Worm (Caenorhabditis elegans): ENCODE results near the gene F53A3.1.

The F53A3.1 gene

ce11 chrIII:1923419-1924318 is 19.8 kb downstream of the F53A3.1 start (continued):
- peak; percentile 83 for TF ChIP-seq ceh-31 (tag; optimal IDR thresholded peaks at IDR 0.05)
- TF ChIP-seq pag-3 (tag; optimal IDR thresholded peaks at IDR 0.05; ENCODE audit: borderline replicate concordance), result no peak
- TF ChIP-seq lin-11 (tag; optimal IDR thresholded peaks at IDR 0.05), result no peak
- peak; percentile 90 for TF ChIP-seq F13H6.1 (tag; optimal IDR thresholded peaks at IDR 0.05)
- no peak for TF ChIP-seq ceh-6 (GFP tag; optimal IDR thresholded peaks at IDR 0.05)
- no peak for TF ChIP-seq pha-4 (tag; optimal IDR thresholded peaks at IDR 0.05)
- peak; percentile 14 for TF ChIP-seq madf-2 (tag; optimal IDR thresholded peaks at IDR 0.05)
- TF ChIP-seq tbx-2 (tag; optimal IDR thresholded peaks at IDR 0.05), result peak; percentile 93
- TF ChIP-seq K09A11.1 (tag; optimal IDR thresholded peaks at IDR 0.05; ENCODE audit: insufficient read depth), result peak; percentile 66
- no peak for TF ChIP-seq pqm-1 (tag; optimal IDR thresholded peaks at IDR 0.05)
- TF ChIP-seq ceh-48 (tag; optimal IDR thresholded peaks at IDR 0.05), result no peak
- TF ChIP-seq ttx-3 (tag; optimal IDR thresholded peaks at IDR 0.05), result peak; percentile 6
- TF ChIP-seq unc-55 (GFP tag; optimal IDR thresholded peaks at IDR 0.05), result peak; percentile 99
- TF ChIP-seq pat-9 (tag; optimal IDR thresholded peaks at IDR 0.05), result peak; percentile 92
- TF ChIP-seq tbx-7 (tag; optimal IDR thresholded peaks at IDR 0.05), result peak; percentile 17
- peak; percentile 83 for TF ChIP-seq ceh-14 (tag; optimal IDR thresholded peaks at IDR 0.05)
- peak; percentile 62 for TF ChIP-seq unc-86 (tag; optimal IDR thresholded peaks at IDR 0.05)
- TF ChIP-seq hlh-15 (tag; optimal IDR thresholded peaks at IDR 0.05), result no peak
- peak; percentile 41 for TF ChIP-seq C08G9.2 (tag; optimal IDR thresholded peaks at IDR 0.05)
- no peak for TF ChIP-seq K02D7.2 (tag; optimal IDR thresholded peaks at IDR 0.05)

- TF ChIP-seq ref-2 (tag; optimal IDR thresholded peaks at IDR 0.05) (no peak), unc-42 (tag; optimal IDR thresholded peaks at IDR 0.05) (peak; percentile 40), dve-1 (tag; optimal IDR thresholded peaks at IDR 0.05) (peak; percentile 1)
Observed at ce11 chrIII:1922516-1922915, 20.9 kb downstream of the F53A3.1 start.

- TF ChIP-seq sox-4 (tag; optimal IDR thresholded peaks at IDR 0.05) (no peak), pag-3 (tag; optimal IDR thresholded peaks at IDR 0.05; ENCODE audit: borderline replicate concordance) (no peak), unc-55 (GFP tag; optimal IDR thresholded peaks at IDR 0.05) (no peak), F13H6.1 (tag; optimal IDR thresholded peaks at IDR 0.05) (no peak), sox-2 (GFP tag; IDR thresholded peaks at IDR 0.05) (no peak), unc-42 (tag; optimal IDR thresholded peaks at IDR 0.05) (no peak), sdc-2 (tag; optimal IDR thresholded peaks at IDR 0.05) (no peak), zip-5 (tag; optimal IDR thresholded peaks at IDR 0.05) (no peak), ceh-2 (tag; optimal IDR thresholded peaks at IDR 0.05) (no peak)
Observed at ce11 chrIII:1922081-1922480, 21.4 kb downstream of the F53A3.1 start.

- TF ChIP-seq ceh-34 (tag; optimal IDR thresholded peaks at IDR 0.05) (peak; percentile 93), sdc-2 (tag; optimal IDR thresholded peaks at IDR 0.05) (peak; percentile 63), ceh-18 (tag; optimal IDR thresholded peaks at IDR 0.05) (peak; percentile 95), ceh-2 (tag; optimal IDR thresholded peaks at IDR 0.05) (peak; percentile 69), Y22D7AL.16 (tag; optimal IDR thresholded peaks at IDR 0.05) (no peak), pqm-1 (tag; optimal IDR thresholded peaks at IDR 0.05) (peak; percentile 91), unc-3 (GFP tag; conservative IDR thresholded peaks at IDR 0.05) (0 out of 2 replicates have a peak, but pooled peaks have one; percentile 5), unc-3 (tag; optimal IDR thresholded peaks at IDR 0.05) (peak; percentile 85), F13H6.1 (tag; optimal IDR thresholded peaks at IDR 0.05) (peak; percentile 93), hlh-6 (tag; optimal IDR thresholded peaks at IDR 0.05) (no peak), pag-3 (tag; optimal IDR thresholded peaks at IDR 0.05; ENCODE audit: borderline replicate concordance) (no peak), ceh-22 (tag; optimal IDR thresholded peaks at IDR 0.05) (no peak), K02D7.2 (tag; optimal IDR thresholded peaks at IDR 0.05) (no peak), ztf-16 (tag; optimal IDR thresholded peaks at IDR 0.05) (peak; percentile 7), pax-1 (tag; optimal IDR thresholded peaks at IDR 0.05) (peak; percentile 33), ceh-6 (GFP tag; optimal IDR thresholded peaks at IDR 0.05) (peak; percentile 13), nhr-232 (tag; optimal IDR thresholded peaks at IDR 0.05) (no peak), fkh-6 (tag; optimal IDR thresholded peaks at IDR 0.05) (no peak), pat-9 (tag; optimal IDR thresholded peaks at IDR 0.05) (peak; percentile 46), ceh-48 (tag; optimal IDR thresholded peaks at IDR 0.05) (peak; percentile 28), elt-2 (tag; optimal IDR thresholded peaks at IDR 0.05) (peak; percentile 48), ceh-30 (tag; optimal IDR thresholded peaks at IDR 0.05) (peak; percentile 31), che-1 (tag; optimal IDR thresholded peaks at IDR 0.05) (no peak), unc-86 (tag; optimal IDR thresholded peaks at IDR 0.05) (peak; percentile 74), pha-4 (tag; optimal IDR thresholded peaks at IDR 0.05) (no peak), fkh-10 (GFP tag; optimal IDR thresholded peaks at IDR 0.05) (no peak), ceh-9 (tag; optimal IDR thresholded peaks at IDR 0.05) (no peak)
Observed at ce11 chrIII:1921136-1921680, 22.2 kb downstream of the F53A3.1 start.
